Fruit fly (Drosophila melanogaster) whole organism, embryonic: ENCODE measurements around the gene CG7789.

Experiments
- Aef1 ChIP-seq: fragments of 200-800 bp; sonication (Bioruptor generic); IDR thresholded peaks from 3 replicates; pipeline ENCODE4 v1.3.6; 2022; ENCODE audit warnings: missing biosample characterization, missing genetic modification characterization
- Antp ChIP-seq: fragments of 200-800 bp; sonication (Bioruptor generic); optimal IDR thresholded peaks from 3 replicates; lab custom pipeline; 2016; ENCODE audit warnings: missing biosample characterization, missing genetic modification characterization
- Awh ChIP-seq: fragments of 200-800 bp; sonication (Bioruptor generic); IDR thresholded peaks from 2 replicates; pipeline ENCODE4, ENCODE4 v1.3.6; 2022; ENCODE audit warnings: missing biosample characterization, missing genetic modification characterization
- Blimp-1 ChIP-seq: fragments of 200-800 bp; sonication (Bioruptor generic); optimal IDR thresholded peaks from 3 replicates; lab custom pipeline; 2018; ENCODE audit warnings: missing biosample characterization, missing genetic modification characterization, mild to moderate bottlenecking, moderate library complexity, missing genetic modification reagents
- CG10267 ChIP-seq: fragments of 200-800 bp; sonication (Bioruptor generic); optimal IDR thresholded peaks from 2 replicates; lab custom pipeline; 2018; ENCODE audit warnings: missing biosample characterization, mild to moderate bottlenecking, missing genetic modification characterization, moderate library complexity
- CG10274 ChIP-seq: fragments of 200-800 bp; sonication (Bioruptor generic); optimal IDR thresholded peaks from 3 replicates; lab custom pipeline; 2017; ENCODE audit warnings: missing biosample characterization, mild to moderate bottlenecking, missing genetic modification characterization
- CG11560 ChIP-seq: fragments of 200-800 bp; sonication (Bioruptor generic); IDR thresholded peaks from 3 replicates; pipeline ENCODE4 v1.3.6; 2022; ENCODE audit warnings: missing biosample characterization, missing genetic modification characterization
- CG12769 ChIP-seq: fragments of 200-800 bp; sonication (Bioruptor generic); optimal IDR thresholded peaks from 2 replicates; lab custom pipeline; 2019; ENCODE audit warnings: missing biosample characterization, mild to moderate bottlenecking, missing genetic modification characterization, moderate library complexity
- CG13287 ChIP-seq: fragments of 200-800 bp; sonication (Bioruptor generic); IDR thresholded peaks from 2 replicates; pipeline ENCODE4 v1.3.6; 2022; ENCODE audit warnings: missing biosample characterization, missing genetic modification characterization; ENCODE audit not compliant: partially characterized antibody
- CG1602 ChIP-seq: fragments of 200-800 bp; sonication (Bioruptor generic); optimal IDR thresholded peaks from 3 replicates; lab custom pipeline; 2016; ENCODE audit warnings: missing biosample characterization, missing genetic modification characterization
- CG17359 ChIP-seq: fragments of 200-800 bp; sonication (Bioruptor generic); optimal IDR thresholded peaks from 3 replicates; lab custom pipeline; 2018; ENCODE audit warnings: missing biosample characterization, mild to moderate bottlenecking, missing genetic modification characterization, moderate library complexity
- CG17802 ChIP-seq: fragments of 200-800 bp; sonication (Bioruptor generic); optimal IDR thresholded peaks from 2 replicates; lab custom pipeline; 2018; ENCODE audit warnings: missing biosample characterization, mild to moderate bottlenecking, missing genetic modification characterization, moderate library complexity
- CG31365 ChIP-seq: fragments of 200-800 bp; sonication (Bioruptor generic); optimal IDR thresholded peaks from 2 replicates; lab custom pipeline; 2018; ENCODE audit warnings: missing biosample characterization, mild to moderate bottlenecking, missing genetic modification characterization
- CG3281 ChIP-seq: fragments of 200-800 bp; sonication (Bioruptor generic); optimal IDR thresholded peaks from 3 replicates; lab custom pipeline; 2017; ENCODE audit warnings: missing biosample characterization, mild to moderate bottlenecking, missing genetic modification characterization
- CG4328 ChIP-seq: fragments of 200-800 bp; sonication (Bioruptor generic); optimal IDR thresholded peaks from 3 replicates; lab custom pipeline; 2017; ENCODE audit warnings: missing biosample characterization, missing genetic modification reagents, missing genetic modification characterization
- CG6254 ChIP-seq: fragments of 200-800 bp; sonication (Bioruptor generic); optimal IDR thresholded peaks from 3 replicates; lab custom pipeline; 2017; ENCODE audit warnings: mild to moderate bottlenecking, missing biosample characterization, missing genetic modification reagents, missing genetic modification characterization
- CG6683 ChIP-seq: fragments of 200-800 bp; sonication (Bioruptor generic); optimal IDR thresholded peaks from 2 replicates; lab custom pipeline; 2017; ENCODE audit warnings: missing biosample characterization, mild to moderate bottlenecking, missing genetic modification characterization, missing genetic modification reagents
- CG8281 ChIP-seq: fragments of 200-800 bp; sonication (Bioruptor generic); optimal IDR thresholded peaks from 2 replicates; lab custom pipeline; 2018; ENCODE audit warnings: missing biosample characterization, mild to moderate bottlenecking, missing genetic modification characterization, moderate library complexity
- CHES-1-like ChIP-seq: fragments of 200-800 bp; sonication (Bioruptor generic); optimal IDR thresholded peaks from 2 replicates; lab custom pipeline; 2016; ENCODE audit warnings: missing biosample characterization, missing genetic modification characterization
- GATAe ChIP-seq: fragments of 200-800 bp; sonication (Bioruptor generic); conservative IDR thresholded peaks from 2 replicates; pipeline ENCODE4 v1.3.6; 2022; ENCODE audit warnings: missing biosample characterization, missing genetic modification characterization
- HLH4C ChIP-seq: fragments of 200-800 bp; sonication (Bioruptor generic); IDR thresholded peaks from 3 replicates; pipeline ENCODE4 v1.3.6; 2022; ENCODE audit warnings: missing biosample characterization, missing genetic modification characterization; ENCODE audit not compliant: partially characterized antibody
- Hmr ChIP-seq: fragments of 200-800 bp; sonication (Bioruptor generic); optimal IDR thresholded peaks from 3 replicates; lab custom pipeline; 2017; ENCODE audit warnings: mild to moderate bottlenecking, missing biosample characterization, missing genetic modification reagents, missing genetic modification characterization
- Jarid2 ChIP-seq: fragments of 200-800 bp; sonication (Bioruptor generic); optimal IDR thresholded peaks from 3 replicates; lab custom pipeline; 2017; ENCODE audit warnings: mild to moderate bottlenecking, missing biosample characterization, missing genetic modification reagents, missing genetic modification characterization
- Lhr ChIP-seq: fragments of 200-800 bp; sonication (Bioruptor generic); optimal IDR thresholded peaks from 3 replicates; lab custom pipeline; 2017; ENCODE audit warnings: mild to moderate bottlenecking, missing biosample characterization, missing genetic modification reagents, missing genetic modification characterization
- Med ChIP-seq: fragments of 200-800 bp; sonication (Bioruptor generic); peaks from one replicate; lab custom pipeline; 2016; ENCODE audit warnings: missing biosample characterization, missing genetic modification characterization, mild to moderate bottlenecking, inconsistent platforms, moderate library complexity
- Nf-YA ChIP-seq: fragments of 200-800 bp; sonication (Bioruptor generic); IDR thresholded peaks from 2 replicates; pipeline ENCODE4 v1.3.6; 2022; ENCODE audit warnings: missing biosample characterization, missing genetic modification characterization
- Pdp1 ChIP-seq, 2 experiments: fragments of 200-800 bp; sonication (Bioruptor generic); optimal IDR thresholded peaks; 3 replicates each; lab custom pipeline; 2016; ENCODE audit warnings: missing biosample characterization in 2 of 2, missing genetic modification characterization in 2 of 2, mild to moderate bottlenecking in 1 of 2, moderate library complexity in 1 of 2
- Rfx ChIP-seq: fragments of 200-800 bp; sonication (Bioruptor generic); IDR thresholded peaks from 2 replicates; pipeline ENCODE4 v1.3.6; 2022; ENCODE audit warnings: missing biosample characterization, missing genetic modification characterization
- amos ChIP-seq: fragments of 200-800 bp; sonication (Bioruptor generic); IDR thresholded peaks from 2 replicates; pipeline ENCODE4 v1.3.6; 2022; ENCODE audit warnings: missing biosample characterization, missing genetic modification characterization; ENCODE audit not compliant: partially characterized antibody
- ara ChIP-seq: fragments of 200-800 bp; sonication (Bioruptor generic); IDR thresholded peaks from 2 replicates; pipeline ENCODE4 v1.3.6; 2022; ENCODE audit warnings: missing biosample characterization, missing genetic modification characterization
- ci ChIP-seq: fragments of 200-800 bp; sonication (Bioruptor generic); IDR thresholded peaks from 3 replicates; pipeline ENCODE4 v1.3.6; 2022; ENCODE audit warnings: missing biosample characterization, missing genetic modification characterization
- jumu ChIP-seq: fragments of 200-800 bp; sonication (Bioruptor generic); optimal IDR thresholded peaks from 3 replicates; lab custom pipeline; 2016; ENCODE audit warnings: missing biosample characterization, missing genetic modification characterization
- kay ChIP-seq: fragments of 200-800 bp; sonication (Bioruptor generic); optimal IDR thresholded peaks from 2 replicates; lab custom pipeline; 2016; ENCODE audit warnings: missing biosample characterization, missing genetic modification characterization
- kni ChIP-seq: fragments of 200-800 bp; sonication (Bioruptor generic); optimal IDR thresholded peaks from 3 replicates; lab custom pipeline; 2017; ENCODE audit warnings: mild to moderate bottlenecking, missing biosample characterization, missing genetic modification reagents, missing genetic modification characterization
- lab ChIP-seq: fragments of 200-800 bp; sonication (Bioruptor generic); optimal IDR thresholded peaks from 3 replicates; lab custom pipeline; 2017; ENCODE audit warnings: missing biosample characterization, missing genetic modification characterization, mild to moderate bottlenecking, moderate library complexity, missing genetic modification reagents
- nom ChIP-seq: fragments of 200-800 bp; sonication (Bioruptor generic); optimal IDR thresholded peaks from 2 replicates; lab custom pipeline; 2017; ENCODE audit warnings: missing biosample characterization, missing genetic modification characterization, mild to moderate bottlenecking, moderate library complexity, missing genetic modification reagents
- otp ChIP-seq: fragments of 200-800 bp; sonication (Bioruptor generic); IDR thresholded peaks from 3 replicates; pipeline ENCODE4, ENCODE4 v1.3.6; 2022; ENCODE audit warnings: missing biosample characterization, missing genetic modification characterization
- pb ChIP-seq: fragments of 200-800 bp; sonication (Bioruptor generic); optimal IDR thresholded peaks from 3 replicates; lab custom pipeline; 2016; ENCODE audit warnings: missing biosample characterization, missing genetic modification characterization
- run ChIP-seq: fragments of 200-800 bp; sonication (Bioruptor generic); optimal IDR thresholded peaks from 3 replicates; lab custom pipeline; 2018; ENCODE audit warnings: missing biosample characterization, mild to moderate bottlenecking, missing genetic modification characterization
- schlank ChIP-seq: fragments of 200-800 bp; sonication (Bioruptor generic); optimal IDR thresholded peaks from 2 replicates; lab custom pipeline; 2018; ENCODE audit warnings: missing biosample characterization, mild to moderate bottlenecking, missing genetic modification characterization
- scrt ChIP-seq: fragments of 200-800 bp; sonication (Bioruptor generic); optimal IDR thresholded peaks from 2 replicates; lab custom pipeline; 2018; ENCODE audit warnings: missing biosample characterization, mild to moderate bottlenecking, missing genetic modification characterization, moderate library complexity
- sd ChIP-seq: fragments of 200-800 bp; sonication (Bioruptor generic); optimal IDR thresholded peaks from 3 replicates; lab custom pipeline; 2018; ENCODE audit warnings: missing biosample characterization, mild to moderate bottlenecking, missing genetic modification characterization, moderate library complexity
- sob ChIP-seq: fragments of 200-800 bp; sonication (Bioruptor generic); IDR thresholded peaks from 2 replicates; pipeline ENCODE4 v1.3.6; 2022; ENCODE audit warnings: missing biosample characterization, missing genetic modification characterization
- sr ChIP-seq: fragments of 200-800 bp; sonication (Bioruptor generic); IDR thresholded peaks from 3 replicates; pipeline ENCODE4 v1.3.6; 2022; ENCODE audit warnings: missing biosample characterization, missing genetic modification characterization
- tap ChIP-seq: fragments of 200-800 bp; optimal IDR thresholded peaks from 3 replicates; lab custom pipeline; 2019; ENCODE audit warnings: missing biosample characterization, mild to moderate bottlenecking, missing genetic modification characterization, moderate library complexity
- tna ChIP-seq: fragments of 200-800 bp; sonication (Bioruptor generic); IDR thresholded peaks from 2 replicates; pipeline ENCODE4 v1.3.6; 2022; ENCODE audit warnings: missing biosample characterization, missing genetic modification characterization; ENCODE audit not compliant: partially characterized antibody
- vvl ChIP-seq: fragments of 200-800 bp; sonication (Bioruptor generic); IDR thresholded peaks from 2 replicates; pipeline ENCODE4 v1.3.6; 2022; ENCODE audit warnings: missing biosample characterization, missing genetic modification characterization

CG7789 gene

DNA sequence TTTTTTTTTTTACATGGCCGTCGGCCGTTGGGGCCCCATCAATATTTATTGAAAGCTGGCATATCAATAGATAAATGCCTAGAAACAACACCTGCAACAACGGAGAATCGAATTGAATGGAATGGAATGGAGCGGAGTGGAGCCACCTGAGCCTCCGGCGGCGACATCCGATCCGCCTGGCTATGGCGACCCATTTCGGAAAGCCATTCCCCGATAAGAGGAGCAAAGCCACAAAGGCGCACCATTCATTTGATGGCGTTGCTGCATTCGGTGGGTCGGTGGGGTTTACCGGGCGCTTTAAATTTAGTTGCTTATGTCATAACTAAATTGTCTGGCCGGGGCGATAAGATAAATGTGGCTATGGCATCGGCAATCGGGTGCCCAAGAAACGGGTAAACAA is 21.1 kb upstream of the CG7789 start (continued):
- TF ChIP-seq CHES-1-like (GFP tag; lab: Kevin White, UChicago) (no peak), kni (GFP tag; lab: Kevin White, UChicago) (peak; percentile 24), CG10267 (tag; lab: Kevin White, UChicago) (no peak), ara (GFP tag; lab: Robert Waterston, UW) (0 out of 2 replicates have a peak, but pooled peaks have one; percentile 28), Pdp1 (GFP tag; optimal IDR thresholded peaks at IDR 0.05; lab: Kevin White, UChicago) (peak in 1 of 2 experiments; percentile 94), Med (GFP tag; lab: Kevin White, UChicago) (peak; percentile 86), Awh (no peak), CG17802 (tag; lab: Kevin White, UChicago) (no peak), CG8281 (tag; lab: Kevin White, UChicago) (peak; percentile 72), CG6254 (GFP tag; lab: Kevin White, UChicago) (peak; percentile 44), GATAe (GFP tag; lab: Robert Waterston, UW) (peak; percentile 20), pb (GFP tag; lab: Kevin White, UChicago) (no peak), ci (GFP tag; lab: Robert Waterston, UW) (0 out of 3 replicates have a peak, but pooled peaks have one; percentile 40), lab (GFP tag; lab: Kevin White, UChicago) (peak; percentile 0), Blimp-1 (no peak), CG12769 (tag; lab: Kevin White, UChicago) (peak; percentile 80), vvl (GFP tag; lab: Robert Waterston, UW) (0 out of 2 replicates have a peak, but pooled peaks have one; percentile 8), sd (tag; lab: Kevin White, UChicago) (peak; percentile 10)

DNA sequence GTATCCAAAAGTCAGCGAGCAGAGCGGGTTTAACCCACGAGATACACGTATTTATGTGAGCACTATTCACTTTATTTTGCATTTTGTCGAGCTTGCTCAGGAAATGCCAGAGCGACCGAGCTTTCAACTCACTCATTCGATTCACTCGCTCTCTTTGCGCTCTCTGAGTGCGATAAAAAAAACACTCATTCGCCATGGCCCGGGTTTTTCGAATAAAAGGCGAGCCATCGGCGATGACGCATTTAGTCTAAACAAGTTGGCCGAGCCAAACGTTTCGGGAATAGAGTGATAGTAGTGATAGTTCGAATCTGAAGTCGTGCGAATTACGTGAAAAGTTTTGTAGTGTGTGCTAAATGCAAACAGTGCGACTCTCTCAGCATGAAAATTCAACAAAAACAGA is 20.6 kb upstream of the CG7789 start:
- TF ChIP-seq schlank (tag; lab: Kevin White, UChicago) (no peak), otp (GFP tag; lab: Robert Waterston, UW) (no peak; the same call in 2 of the 3 replicates), CG4328 (GFP tag; lab: Kevin White, UChicago) (peak; percentile 10), tap (tag; lab: Kevin White, UChicago) (peak; percentile 22), Hmr (peak; percentile 45), Nf-YA (GFP tag; lab: Robert Waterston, UW) (0 out of 2 replicates have a peak, but pooled peaks have one; percentile 14), Lhr (GFP tag; lab: Kevin White, UChicago) (no peak), sob (GFP tag; lab: Robert Waterston, UW) (peak; percentile 46; the same call in 1 of the 2 replicates), Jarid2 (GFP tag; lab: Kevin White, UChicago) (peak; percentile 94), Rfx (GFP tag; lab: Robert Waterston, UW) (peak; percentile 19; the same call in 1 of the 2 replicates), CG13287 (GFP tag; lab: Robert Waterston, UW) (peak; percentile 63), tna (GFP tag; lab: Robert Waterston, UW) (peak; percentile 56; the same call in 1 of the 2 replicates), scrt (GFP tag; lab: Kevin White, UChicago) (peak; percentile 52), CG17359 (tag; lab: Kevin White, UChicago) (peak; percentile 8), jumu (GFP tag; lab: Kevin White, UChicago) (no peak), run (tag; lab: Kevin White, UChicago) (peak; percentile 16), CG10274 (GFP tag; lab: Kevin White, UChicago) (no peak), HLH4C (peak; percentile 28; the same call in 2 of the 3 replicates), CG1602 (GFP tag; lab: Kevin White, UChicago) (no peak), Aef1 (GFP tag; lab: Robert Waterston, UW) (peak; percentile 16; the same call in 1 of the 3 replicates), amos (peak; percentile 64; the same call in 1 of the 2 replicates), CG11560 (no peak), sr (GFP tag; lab: Robert Waterston, UW) (peak; percentile 44; the same call in 1 of the 3 replicates), CG3281 (GFP tag; lab: Kevin White, UChicago) (peak; percentile 17), CG6683 (GFP tag; lab: Kevin White, UChicago) (peak; percentile 33), nom (peak; percentile 80), CG31365 (tag; lab: Kevin White, UChicago) (peak; percentile 41), lab (GFP tag; lab: Kevin White, UChicago) (peak; percentile 65), Antp (GFP tag; lab: Kevin White, UChicago) (peak; percentile 18), kay (peak; percentile 99)
